Worm (Caenorhabditis elegans) whole organism, L1 larva: ENCODE measurements around the gene unc-77.
A peak's percentile ranks its signal among the peaks of the same experiment; 100 is the strongest.

Source experiments
- C04F5.9 ChIP-seq: sonication (generic microtip); optimal IDR thresholded peaks from 2 replicates; lab custom pipeline; 2016; ENCODE audit warnings: missing genetic modification characterization, missing compliant biosample characterization
- C16A3.4 ChIP-seq: fragments of 150-350 bp; optimal IDR thresholded peaks from 2 replicates; lab custom pipeline; 2014; ENCODE audit warnings: missing biosample characterization, missing genetic modification characterization
- C34B4.2 ChIP-seq: sonication (generic microtip); optimal IDR thresholded peaks from 2 replicates; lab custom pipeline; 2017; ENCODE audit warnings: mild to moderate bottlenecking, missing genetic modification characterization, missing compliant biosample characterization
- F16B12.6 ChIP-seq: fragments of 150-350 bp; optimal IDR thresholded peaks from 2 replicates; lab custom pipeline; 2014; ENCODE audit warnings: missing biosample characterization, missing genetic modification characterization
- Y116A8C.19 ChIP-seq: sonication (generic microtip); optimal IDR thresholded peaks from 2 replicates; lab custom pipeline; 2016; ENCODE audit warnings: missing compliant biosample characterization, missing genetic modification characterization, borderline replicate concordance
- aha-1 ChIP-seq: fragments of 150-350 bp; optimal IDR thresholded peaks from 2 replicates; lab custom pipeline; 2014; ENCODE audit warnings: missing biosample characterization, missing genetic modification characterization
- ama-1 ChIP-seq: fragments of 150-350 bp; optimal IDR thresholded peaks from 2 replicates; lab custom pipeline; 2014
- blmp-1 ChIP-seq: fragments of 150-350 bp; optimal IDR thresholded peaks from 2 replicates; lab custom pipeline; 2014; ENCODE audit warnings: missing biosample characterization, missing genetic modification characterization
- ceh-8 ChIP-seq: fragments of 200-800 bp; sonication (Bioruptor generic); optimal IDR thresholded peaks from 2 replicates; lab custom pipeline; 2018; ENCODE audit warnings: mild to moderate bottlenecking, missing genetic modification characterization, moderate library complexity, missing compliant biosample characterization
- ceh-82 ChIP-seq, 3 experiments: fragments of 150-350 bp in 1 of 3; sonication (generic microtip) in 2 of 3; optimal IDR thresholded peaks; 2 replicates each; lab custom pipeline; 2014 to 2017; ENCODE audit warnings: missing biosample characterization in 3 of 3, missing genetic modification characterization in 3 of 3
- ceh-90 ChIP-seq: sonication (generic microtip); optimal IDR thresholded peaks from 2 replicates; lab custom pipeline; 2016; ENCODE audit warnings: missing genetic modification characterization, missing compliant biosample characterization
- dpl-1 ChIP-seq, 3 experiments: fragments of 150-350 bp in 2 of 3; sonication (generic microtip) in 1 of 3; optimal IDR thresholded peaks; 2 replicates each; lab custom pipeline; 2014 to 2017; ENCODE audit warnings: missing biosample characterization in 3 of 3, missing genetic modification characterization in 3 of 3, missing genetic modification reagents in 3 of 3
- efl-1 ChIP-seq, 4 experiments: fragments of 150-350 bp; optimal IDR thresholded peaks in 3 of 4; peaks in 1 of 4; 1 replicate in 1 of 4; 2 replicates in 3 of 4; lab custom pipeline; 2014; ENCODE audit warnings: missing biosample characterization in 2 of 4, missing genetic modification characterization in 2 of 4, missing genetic modification reagents in 2 of 4
- egl-13 ChIP-seq: sonication (generic microtip); optimal IDR thresholded peaks from 2 replicates; lab custom pipeline; 2016; ENCODE audit warnings: missing genotype, missing genetic modification reagents, missing genetic modification characterization, missing compliant biosample characterization
- egl-27 ChIP-seq, 2 experiments: fragments of 150-350 bp in 1 of 2; sonication (generic microtip); optimal IDR thresholded peaks; 3 replicates each; lab custom pipeline; 2017 to 2018; ENCODE audit warnings: missing biosample characterization in 2 of 2, missing genetic modification characterization in 2 of 2, missing genetic modification reagents in 2 of 2
- elt-3 ChIP-seq, 6 experiments: fragments of 150-350 bp in 1 of 6; sonication (generic microtip); optimal IDR thresholded peaks; 2 replicates each; lab custom pipeline; 2017 to 2018; ENCODE audit warnings: missing biosample characterization in 6 of 6, missing genetic modification characterization in 6 of 6, inconsistent platforms in 1 of 6
- ets-5 ChIP-seq: fragments of 200-800 bp; sonication (Bioruptor generic); IDR thresholded peaks from 2 replicates; pipeline ENCODE4 v1.3.6; 2022; ENCODE audit warnings: missing genetic modification characterization, missing compliant biosample characterization
- fkh-10 ChIP-seq: sonication (generic microtip); optimal IDR thresholded peaks from 2 replicates; lab custom pipeline; 2017; ENCODE audit warnings: missing biosample characterization, missing genetic modification reagents, missing genetic modification characterization
- grh-1 ChIP-seq: fragments of 200-800 bp; sonication (Bioruptor generic); IDR thresholded peaks from 2 replicates; pipeline ENCODE4 v1.3.6; 2022; ENCODE audit warnings: missing genetic modification reagents, missing genetic modification characterization, missing compliant biosample characterization
- hlh-17 ChIP-seq: fragments of 200-800 bp; sonication (Bioruptor generic); optimal IDR thresholded peaks from 2 replicates; lab custom pipeline; 2018; ENCODE audit warnings: missing genetic modification characterization, mild to moderate bottlenecking, missing compliant biosample characterization, moderate library complexity, borderline replicate concordance
- hlh-4 ChIP-seq: sonication (generic microtip); optimal IDR thresholded peaks from 2 replicates; lab custom pipeline; 2016; ENCODE audit warnings: mild to moderate bottlenecking, missing genetic modification characterization, missing compliant biosample characterization
- hpl-2 ChIP-seq: fragments of 150-350 bp; optimal IDR thresholded peaks from 2 replicates; lab custom pipeline; 2014; ENCODE audit warnings: missing biosample characterization, missing genetic modification reagents, missing genetic modification characterization
- jun-1 ChIP-seq: fragments of 150-350 bp; optimal IDR thresholded peaks from 2 replicates; lab custom pipeline; 2014; ENCODE audit warnings: missing biosample characterization, missing genetic modification reagents, missing genetic modification characterization
- lin-13 ChIP-seq: fragments of 150-350 bp; optimal IDR thresholded peaks from 2 replicates; lab custom pipeline; 2014; ENCODE audit warnings: missing biosample characterization, missing genetic modification reagents, missing genetic modification characterization
- lin-35 ChIP-seq, 2 experiments: fragments of 150-350 bp; optimal IDR thresholded peaks; 2 replicates each; lab custom pipeline; 2014; ENCODE audit warnings: missing biosample characterization in 2 of 2, missing genetic modification characterization in 2 of 2, missing genetic modification reagents in 2 of 2
- lsy-2 ChIP-seq, 2 experiments: fragments of 150-350 bp; optimal IDR thresholded peaks; 2 replicates each; lab custom pipeline; 2014; ENCODE audit warnings: missing biosample characterization in 2 of 2, missing genetic modification characterization in 2 of 2
- mab-9 ChIP-seq: fragments of 200-800 bp; sonication (Bioruptor generic); IDR thresholded peaks from 2 replicates; pipeline ENCODE4 v1.3.6; 2022; ENCODE audit warnings: missing genetic modification reagents, missing genetic modification characterization, missing compliant biosample characterization
- mef-2 ChIP-seq: fragments of 150-350 bp; optimal IDR thresholded peaks from 2 replicates; lab custom pipeline; 2014; ENCODE audit warnings: missing biosample characterization, missing genetic modification characterization
- nhr-11 ChIP-seq: fragments of 150-350 bp; optimal IDR thresholded peaks from 2 replicates; lab custom pipeline; 2014; ENCODE audit warnings: missing biosample characterization, missing genetic modification characterization
- nhr-19 ChIP-seq: fragments of 200-800 bp; sonication (Bioruptor generic); conservative IDR thresholded peaks from 2 replicates; pipeline ENCODE4 v1.3.6; 2022; ENCODE audit warnings: missing genetic modification characterization, missing compliant biosample characterization
- nhr-28 ChIP-seq: fragments of 150-350 bp; optimal IDR thresholded peaks from 2 replicates; lab custom pipeline; 2014; ENCODE audit warnings: missing biosample characterization, missing genetic modification characterization
- nhr-47 ChIP-seq: sonication (generic microtip); optimal IDR thresholded peaks from 2 replicates; lab custom pipeline; 2016; ENCODE audit warnings: mild to moderate bottlenecking, missing genetic modification characterization, moderate library complexity, missing compliant biosample characterization
- nhr-84 ChIP-seq: sonication (generic microtip); optimal IDR thresholded peaks from 2 replicates; lab custom pipeline; 2017; ENCODE audit warnings: missing biosample characterization, missing genetic modification characterization
- nhr-90 ChIP-seq: sonication (generic microtip); optimal IDR thresholded peaks from 2 replicates; lab custom pipeline; 2016; ENCODE audit warnings: mild to moderate bottlenecking, missing genetic modification characterization, missing compliant biosample characterization; ENCODE audit not compliant: poor library complexity
- pag-3 ChIP-seq: sonication (generic microtip); optimal IDR thresholded peaks from 2 replicates; lab custom pipeline; 2017; ENCODE audit warnings: missing genetic modification characterization, mild to moderate bottlenecking, missing compliant biosample characterization, antibody characterized with exemption, borderline replicate concordance; ENCODE audit not compliant: insufficient read depth
- pqm-1 ChIP-seq: sonication (generic microtip); optimal IDR thresholded peaks from 3 replicates; lab custom pipeline; 2017; ENCODE audit warnings: missing biosample characterization, missing genetic modification characterization
- skn-1 ChIP-seq: fragments of 150-350 bp; optimal IDR thresholded peaks from 2 replicates; lab custom pipeline; 2014; ENCODE audit warnings: missing biosample characterization, missing genetic modification characterization
- snpc-4 ChIP-seq: fragments of 150-350 bp; optimal IDR thresholded peaks from 2 replicates; lab custom pipeline; 2014; ENCODE audit warnings: missing biosample characterization, missing genetic modification characterization
- snu-23 ChIP-seq: sonication (generic microtip); optimal IDR thresholded peaks from 2 replicates; lab custom pipeline; 2016; ENCODE audit warnings: missing genetic modification characterization, missing compliant biosample characterization
- sptf-1 ChIP-seq: fragments of 150-350 bp; optimal IDR thresholded peaks from 2 replicates; lab custom pipeline; 2014; ENCODE audit warnings: missing biosample characterization, missing genetic modification characterization
- sup-37 ChIP-seq: fragments of 200-800 bp; sonication (Bioruptor generic); optimal IDR thresholded peaks from 2 replicates; lab custom pipeline; 2018; ENCODE audit warnings: mild to moderate bottlenecking, missing genetic modification characterization, missing compliant biosample characterization
- tbx-2 ChIP-seq: sonication (generic microtip); optimal IDR thresholded peaks from 2 replicates; lab custom pipeline; 2016; ENCODE audit warnings: missing genetic modification characterization, missing compliant biosample characterization
- unc-130 ChIP-seq: fragments of 150-350 bp; optimal IDR thresholded peaks from 2 replicates; lab custom pipeline; 2017; ENCODE audit warnings: missing biosample characterization, missing genetic modification characterization, inconsistent platforms
- unc-30 ChIP-seq: sonication (generic microtip); optimal IDR thresholded peaks from 2 replicates; lab custom pipeline; 2017; ENCODE audit warnings: missing biosample characterization, missing genetic modification characterization
- vab-15 ChIP-seq: sonication (generic microtip); optimal IDR thresholded peaks from 2 replicates; lab custom pipeline; 2017; ENCODE audit warnings: missing genotype, mild to moderate bottlenecking, missing genetic modification characterization, missing compliant biosample characterization
- xbp-1 ChIP-seq: sonication (generic microtip); optimal IDR thresholded peaks from 2 replicates; lab custom pipeline; 2016; ENCODE audit warnings: missing genetic modification characterization, missing compliant biosample characterization
- ztf-4 ChIP-seq: fragments of 150-350 bp; optimal IDR thresholded peaks from 2 replicates; lab custom pipeline; 2014; ENCODE audit warnings: missing biosample characterization, missing genetic modification characterization

The unc-77 gene

ce11 chrIV:6165787-6166186 is 17.9 kb downstream of the unc-77 start:
- TF ChIP-seq mef-2 (tag; lab: Kevin White, UChicago) (no peak), skn-1 (tag; lab: Kevin White, UChicago) (no peak), snpc-4 (no peak), nhr-47 (tag; lab: Kevin White, UChicago) (no peak), nhr-11 (no peak), sup-37 (GFP tag; lab: Kevin White, UChicago) (no peak), C04F5.9 (tag; lab: Kevin White, UChicago) (no peak), pqm-1 (no peak), hlh-17 (no peak), hlh-4 (tag; lab: Kevin White, UChicago) (no peak)
- TF ChIP-seq, all 84 proteins: peak for 0

ce11 chrIV:6159616-6160015 is 24.0 kb downstream of the unc-77 start:
- TF ChIP-seq ceh-8 (GFP tag; lab: Kevin White, UChicago) (no peak), sup-37 (GFP tag; lab: Kevin White, UChicago) (no peak), nhr-19 (GFP tag; lab: Robert Waterston, UW) (no peak)
- TF ChIP-seq, all 84 proteins: peak for 0

ce11 chrIV:6156833-6157232 is 26.8 kb downstream of the unc-77 start, which contains the start of gene C11D2.4:
C11D2.4 (minus strand) TSS chrIV:6156960.
- TF ChIP-seq egl-27 (tag; optimal IDR thresholded peaks at IDR 0.05; lab: Kevin White, UChicago) (no peak), snpc-4 (peak; percentile 55), vab-15 (tag; lab: Kevin White, UChicago) (no peak), C34B4.2 (no peak), aha-1 (tag; lab: Kevin White, UChicago) (no peak), C16A3.4 (tag; lab: Kevin White, UChicago) (peak; percentile 26), blmp-1 (tag; lab: Kevin White, UChicago) (no peak), unc-30 (tag; lab: Kevin White, UChicago) (no peak), dpl-1 (GFP tag; optimal IDR thresholded peaks at IDR 0.05; lab: Kevin White, UChicago) (peak; percentile 29 to 74 (median 66)), ztf-4 (tag; lab: Kevin White, UChicago) (no peak), ets-5 (GFP tag; lab: Robert Waterston, UW) (no peak), ceh-8 (GFP tag; lab: Kevin White, UChicago) (no peak), hpl-2 (no peak), lin-13 (GFP tag; lab: Kevin White, UChicago) (no peak), sptf-1 (tag; lab: Kevin White, UChicago) (no peak), hlh-17 (no peak), lsy-2 (tag; optimal IDR thresholded peaks at IDR 0.05; lab: Kevin White, UChicago) (peak; percentile 59 to 70), xbp-1 (tag; lab: Kevin White, UChicago) (peak; percentile 49), nhr-84 (tag; lab: Kevin White, UChicago) (no peak), pag-3 (tag; lab: Kevin White, UChicago) (no peak), lin-35 (GFP tag; optimal IDR thresholded peaks at IDR 0.05; lab: Kevin White, UChicago) (peak; percentile 36 to 72), efl-1 (optimal IDR thresholded peaks at IDR 0.05; lab: Kevin White, UChicago) (peak; percentile 61 to 74), efl-1 (GFP tag; optimal IDR thresholded peaks at IDR 0.05 in 1 of 2; lab: Kevin White, UChicago) (peak; percentile 64 to 93), grh-1 (GFP tag; lab: Robert Waterston, UW) (peak; percentile 52), nhr-19 (GFP tag; lab: Robert Waterston, UW) (peak; percentile 51; the same call in 1 of the 2 replicates), mab-9 (GFP tag; lab: Robert Waterston, UW) (no peak), unc-130 (tag; lab: Kevin White, UChicago) (peak; percentile 20), mef-2 (tag; lab: Kevin White, UChicago) (no peak), Y116A8C.19 (no peak), elt-3 (tag; optimal IDR thresholded peaks at IDR 0.05; lab: Kevin White, UChicago) (no peak), ceh-90 (no peak), ceh-82 (tag; optimal IDR thresholded peaks at IDR 0.05; lab: Kevin White, UChicago) (no peak), hlh-4 (tag; lab: Kevin White, UChicago) (no peak), nhr-28 (tag; lab: Kevin White, UChicago) (no peak), jun-1 (tag; lab: Kevin White, UChicago) (no peak), skn-1 (tag; lab: Kevin White, UChicago) (peak; percentile 5), egl-13 (tag; lab: Kevin White, UChicago) (no peak), fkh-10 (no peak), C04F5.9 (tag; lab: Kevin White, UChicago) (no peak), nhr-90 (tag; lab: Kevin White, UChicago) (peak; percentile 37), snu-23 (GFP tag; lab: Kevin White, UChicago) (peak; percentile 73), ama-1 (no peak), F16B12.6 (tag; lab: Kevin White, UChicago) (peak; percentile 89), tbx-2 (peak; percentile 55), nhr-11 (no peak)
